Fruit fly (Drosophila melanogaster) whole organism: ENCODE data around the gene CG15878.

Experiments used
- CG8478 ChIP-seq: fragments of >200 bp; optimal IDR thresholded peaks from 2 replicates; lab custom pipeline; 2018; ENCODE audit warnings: inconsistent platforms
- Dll ChIP-seq: fragments of >200 bp; optimal IDR thresholded peaks from 2 replicates; lab custom pipeline; 2017
- EcR ChIP-seq, 2 experiments: fragments of >200 bp; optimal IDR thresholded peaks; 2 replicates each; lab custom pipeline; 2017; ENCODE audit warnings: missing biosample characterization in 2 of 2, missing genetic modification characterization in 2 of 2, missing genetic modification reagents in 2 of 2
- pan ChIP-seq: fragments of >200 bp; optimal IDR thresholded peaks from 2 replicates; lab custom pipeline; 2017
- psq ChIP-seq: fragments of >200 bp; optimal IDR thresholded peaks from 2 replicates; lab custom pipeline; 2017
- usp ChIP-seq: fragments of >200 bp; optimal IDR thresholded peaks from 2 replicates; lab custom pipeline; 2017; ENCODE audit warnings: missing biosample characterization, missing genetic modification characterization, mixed read lengths

dm6 chr3L:2191994-2192450 is 20.3 kb downstream of the CG15878 start, which contains the start of gene CG5707:
- no peak for TF ChIP-seq psq (lab: Kevin White, UChicago)
- TF ChIP-seq CG8478 (lab: Kevin White, UChicago), result no peak
- TF ChIP-seq EcR (GFP tag; optimal IDR thresholded peaks at IDR 0.05; lab: Kevin White, UChicago), result no peak
- TF ChIP-seq Dll (lab: Kevin White, UChicago), result no peak
- no peak for TF ChIP-seq usp (GFP tag; lab: Kevin White, UChicago)
- TF ChIP-seq pan (lab: Kevin White, UChicago), result no peak
